Worm (Caenorhabditis elegans) whole organism, early embryonic: Measurements from ENCODE around the gene damt-1.
"Not testable (repeated sequence)": the region's sequence is repeated elsewhere in the genome, so short reads cannot be mapped to it uniquely, and the experiment has no call there.

Experiments
- B0310.2 ChIP-seq: sonication (generic microtip); optimal IDR thresholded peaks from 2 replicates; lab custom pipeline; 2016; ENCODE audit warnings: mild to moderate bottlenecking, missing genetic modification characterization, missing compliant biosample characterization
- ama-1 ChIP-seq: fragments of 150-350 bp; optimal IDR thresholded peaks from 2 replicates; lab custom pipeline; 2014
- ceh-13 ChIP-seq: fragments of 200-800 bp; sonication (Bioruptor generic); optimal IDR thresholded peaks from 2 replicates; lab custom pipeline; 2018; ENCODE audit warnings: mild to moderate bottlenecking, missing genetic modification characterization, missing compliant biosample characterization
- ceh-36 ChIP-seq: sonication (generic microtip); optimal IDR thresholded peaks from 2 replicates; lab custom pipeline; 2016; ENCODE audit warnings: missing genetic modification characterization, inconsistent platforms, missing compliant biosample characterization
- ets-7 ChIP-seq: sonication (generic microtip); optimal IDR thresholded peaks from 2 replicates; lab custom pipeline; 2016; ENCODE audit warnings: missing genotype, missing genetic modification characterization, missing compliant biosample characterization
- hmbx-1 ChIP-seq: sonication (generic microtip); optimal IDR thresholded peaks from 2 replicates; lab custom pipeline; 2016; ENCODE audit warnings: mild to moderate bottlenecking, missing genetic modification characterization, missing compliant biosample characterization
- hmg-4 ChIP-seq: fragments of 200-800 bp; sonication (Bioruptor generic); optimal IDR thresholded peaks from 2 replicates; lab custom pipeline; 2018; ENCODE audit warnings: mild to moderate bottlenecking, missing genetic modification characterization, missing compliant biosample characterization
- pes-1 ChIP-seq: fragments of 200-800 bp; sonication (Bioruptor generic); IDR thresholded peaks from 2 replicates; pipeline ENCODE4 v1.3.6; 2022; ENCODE audit warnings: missing genetic modification reagents, missing genetic modification characterization, missing compliant biosample characterization
- sea-1 ChIP-seq: fragments of 200-800 bp; sonication (Bioruptor generic); conservative IDR thresholded peaks from 2 replicates; pipeline ENCODE4 v1.3.6; 2022; ENCODE audit warnings: missing genetic modification characterization, missing compliant biosample characterization

DNA sequence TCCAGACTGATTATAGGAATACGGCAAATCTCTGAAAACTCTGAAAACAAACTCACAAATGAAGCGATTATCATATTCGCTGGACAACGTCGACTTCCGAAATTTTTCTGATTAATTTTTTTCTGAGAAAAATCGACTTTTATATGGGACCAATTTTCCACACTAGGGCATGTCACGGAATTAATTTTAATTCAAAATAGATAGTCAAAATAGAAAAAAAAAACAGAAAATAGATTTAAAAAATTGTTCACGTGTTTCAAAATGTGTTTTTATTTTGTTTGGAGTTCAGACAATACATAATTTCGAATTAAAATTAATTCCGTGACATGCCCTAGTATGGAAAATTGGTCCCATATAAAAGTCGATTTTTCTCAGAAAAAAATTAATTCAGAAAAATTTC lies 37.7 kb downstream of the damt-1 start, which contains the start of the genes F10C1.3 and F10C1.23:
- not testable (repeated sequence) for TF ChIP-seq ceh-36 (tag; lab: Kevin White, UChicago); hmg-4; ama-1 (lab: Kevin White, UChicago); ets-7 (tag; lab: Kevin White, UChicago); B0310.2; hmbx-1 (tag; lab: Kevin White, UChicago); ceh-13 (GFP tag; lab: Kevin White, UChicago); sea-1 (GFP tag; lab: Robert Waterston, UW); pes-1 (GFP tag; lab: Robert Waterston, UW)
